Fruit fly (Drosophila melanogaster) whole organism, embryonic: ENCODE results near the gene CG43750.

ENCODE experiments used
- BtbVII ChIP-seq: fragments of 200-800 bp; sonication (Bioruptor generic); optimal IDR thresholded peaks from 3 replicates; lab custom pipeline; 2017; ENCODE audit warnings: missing biosample characterization, mild to moderate bottlenecking, missing genetic modification characterization
- CG11085 ChIP-seq: fragments of 200-800 bp; sonication (Bioruptor generic); IDR thresholded peaks from 2 replicates; pipeline ENCODE4 v1.3.6; 2022; ENCODE audit warnings: missing biosample characterization, missing genetic modification characterization
- CG11456 ChIP-seq: fragments of 200-800 bp; sonication (Bioruptor generic); IDR thresholded peaks from 3 replicates; pipeline ENCODE4 v1.3.6; 2022; ENCODE audit warnings: missing biosample characterization, missing genetic modification characterization
- CG14014 ChIP-seq: fragments of 200-800 bp; sonication (Bioruptor generic); IDR thresholded peaks from 2 replicates; pipeline ENCODE4 v1.3.6; 2022; ENCODE audit warnings: missing biosample characterization, missing genetic modification characterization
- CG14965 ChIP-seq: fragments of 200-800 bp; sonication (Bioruptor generic); optimal IDR thresholded peaks from 2 replicates; lab custom pipeline; 2016; ENCODE audit warnings: missing biosample characterization, missing genetic modification characterization, borderline replicate concordance
- CG1603 ChIP-seq: fragments of 200-800 bp; sonication (Bioruptor generic); optimal IDR thresholded peaks from 2 replicates; lab custom pipeline; 2019; ENCODE audit warnings: missing biosample characterization, mild to moderate bottlenecking, missing genetic modification characterization, moderate library complexity
- CG16779 ChIP-seq: fragments of 200-800 bp; sonication (Bioruptor generic); IDR thresholded peaks from 2 replicates; pipeline ENCODE4 v1.3.6; 2022; ENCODE audit warnings: missing biosample characterization, missing genetic modification characterization
- CG17186 ChIP-seq: fragments of 200-800 bp; sonication (Bioruptor generic); optimal IDR thresholded peaks from 3 replicates; lab custom pipeline; 2017; ENCODE audit warnings: missing biosample characterization, missing genetic modification reagents, missing genetic modification characterization
- CG17359 ChIP-seq: fragments of 200-800 bp; sonication (Bioruptor generic); optimal IDR thresholded peaks from 3 replicates; lab custom pipeline; 2018; ENCODE audit warnings: missing biosample characterization, mild to moderate bottlenecking, missing genetic modification characterization, moderate library complexity
- CG17568 ChIP-seq: fragments of 200-800 bp; sonication (Bioruptor generic); optimal IDR thresholded peaks from 2 replicates; lab custom pipeline; 2018; ENCODE audit warnings: missing biosample characterization, mild to moderate bottlenecking, missing genetic modification characterization, moderate library complexity
- CG18619 ChIP-seq: fragments of 200-800 bp; sonication (Bioruptor generic); optimal IDR thresholded peaks from 3 replicates; lab custom pipeline; 2017; ENCODE audit warnings: missing biosample characterization, mild to moderate bottlenecking, missing genetic modification characterization
- CG30403 ChIP-seq: fragments of 200-800 bp; sonication (Bioruptor generic); optimal IDR thresholded peaks from 3 replicates; lab custom pipeline; 2016; ENCODE audit warnings: missing biosample characterization, missing genetic modification characterization
- CG31365 ChIP-seq: fragments of 200-800 bp; sonication (Bioruptor generic); optimal IDR thresholded peaks from 2 replicates; lab custom pipeline; 2018; ENCODE audit warnings: missing biosample characterization, mild to moderate bottlenecking, missing genetic modification characterization
- CG32772 ChIP-seq: fragments of 200-800 bp; sonication (Bioruptor generic); IDR thresholded peaks from 2 replicates; pipeline ENCODE4 v1.3.6; 2022; ENCODE audit warnings: missing biosample characterization, missing genetic modification characterization
- CG4360 ChIP-seq: fragments of 200-800 bp; sonication (Bioruptor generic); IDR thresholded peaks from 2 replicates; pipeline ENCODE4 v1.3.6; 2022; ENCODE audit warnings: missing biosample characterization, missing genetic modification characterization
- CG4820 ChIP-seq: fragments of 200-800 bp; sonication (Bioruptor generic); optimal IDR thresholded peaks from 3 replicates; lab custom pipeline; 2016; ENCODE audit warnings: missing biosample characterization, missing genetic modification characterization
- CG5953 ChIP-seq: fragments of 200-800 bp; sonication (Bioruptor generic); IDR thresholded peaks from 2 replicates; pipeline ENCODE4 v1.3.6; 2022; ENCODE audit warnings: missing biosample characterization, missing genetic modification characterization
- CG7271 ChIP-seq: fragments of 200-800 bp; sonication (Bioruptor generic); optimal IDR thresholded peaks from 2 replicates; lab custom pipeline; 2018; ENCODE audit warnings: missing biosample characterization, mild to moderate bottlenecking, missing genetic modification characterization, moderate library complexity
- CG7839 ChIP-seq: fragments of 200-800 bp; sonication (Bioruptor generic); optimal IDR thresholded peaks from 3 replicates; lab custom pipeline; 2018; ENCODE audit warnings: missing biosample characterization, mild to moderate bottlenecking, missing genetic modification characterization, moderate library complexity
- CG8359 ChIP-seq: fragments of 200-800 bp; sonication (Bioruptor generic); optimal IDR thresholded peaks from 2 replicates; lab custom pipeline; 2017; ENCODE audit warnings: missing biosample characterization, mild to moderate bottlenecking, missing genetic modification characterization, borderline replicate concordance
- CG9876 ChIP-seq: fragments of 200-800 bp; sonication (Bioruptor generic); optimal IDR thresholded peaks from 2 replicates; lab custom pipeline; 2016; ENCODE audit warnings: missing biosample characterization, missing genetic modification characterization
- Dip2 ChIP-seq: fragments of 200-800 bp; sonication (Bioruptor generic); IDR thresholded peaks from 2 replicates; pipeline ENCODE4 v1.3.6; 2022; ENCODE audit warnings: missing biosample characterization, missing genetic modification characterization
- Dip3 ChIP-seq: fragments of 200-800 bp; sonication (Bioruptor generic); optimal IDR thresholded peaks from 3 replicates; lab custom pipeline; 2016; ENCODE audit warnings: missing biosample characterization, missing genetic modification characterization
- Ets65A ChIP-seq: fragments of 200-800 bp; sonication (Bioruptor generic); peaks from one replicate; lab custom pipeline; 2016; ENCODE audit warnings: missing biosample characterization, missing genetic modification characterization
- HLH54F ChIP-seq: fragments of 200-800 bp; sonication (Bioruptor generic); optimal IDR thresholded peaks from 3 replicates; lab custom pipeline; 2016; ENCODE audit warnings: missing biosample characterization, missing genetic modification characterization
- MBD-R2 ChIP-seq: fragments of 200-800 bp; sonication (Bioruptor generic); IDR thresholded peaks from 2 replicates; pipeline ENCODE4 v1.3.6; 2022; ENCODE audit warnings: missing biosample characterization, missing genetic modification characterization
- Mad ChIP-seq: fragments of 200-800 bp; sonication (Bioruptor generic); optimal IDR thresholded peaks from 2 replicates; lab custom pipeline; 2016; ENCODE audit warnings: missing biosample characterization, missing genetic modification characterization
- Meics ChIP-seq: fragments of 200-800 bp; sonication (Bioruptor generic); optimal IDR thresholded peaks from 2 replicates; lab custom pipeline; 2017; ENCODE audit warnings: missing biosample characterization, mild to moderate bottlenecking, missing genetic modification characterization
- Optix ChIP-seq: fragments of 200-800 bp; sonication (Bioruptor generic); IDR thresholded peaks from 3 replicates; pipeline ENCODE4 v1.3.6; 2022; ENCODE audit warnings: missing biosample characterization, missing genetic modification characterization
- Scr ChIP-seq: fragments of 200-800 bp; sonication (Bioruptor generic); IDR thresholded peaks from 2 replicates; pipeline ENCODE4 v1.3.6; 2022; ENCODE audit warnings: missing biosample characterization, missing genetic modification characterization; ENCODE audit not compliant: partially characterized antibody
- Spps ChIP-seq: fragments of 200-800 bp; sonication (Bioruptor generic); optimal IDR thresholded peaks from 2 replicates; lab custom pipeline; 2018; ENCODE audit warnings: missing biosample characterization, mild to moderate bottlenecking, missing genetic modification characterization
- Sry-β ChIP-seq: fragments of 200-800 bp; sonication (Bioruptor generic); optimal IDR thresholded peaks from 2 replicates; lab custom pipeline; 2018; ENCODE audit warnings: missing biosample characterization, mild to moderate bottlenecking, missing genetic modification characterization, moderate library complexity
- Sry-δ ChIP-seq: fragments of 200-800 bp; sonication (Bioruptor generic); optimal IDR thresholded peaks from 2 replicates; lab custom pipeline; 2016; ENCODE audit warnings: missing biosample characterization, missing genetic modification characterization
- Ssrp ChIP-seq: fragments of 200-800 bp; sonication (Bioruptor generic); optimal IDR thresholded peaks from 2 replicates; lab custom pipeline; 2018; ENCODE audit warnings: missing biosample characterization, mild to moderate bottlenecking, missing genetic modification characterization, moderate library complexity
- ash1 ChIP-seq: fragments of 200-800 bp; sonication (Bioruptor generic); optimal IDR thresholded peaks from 2 replicates; lab custom pipeline; 2018; ENCODE audit warnings: missing biosample characterization, mild to moderate bottlenecking, missing genetic modification characterization
- az2 ChIP-seq: fragments of 200-800 bp; sonication (Bioruptor generic); optimal IDR thresholded peaks from 3 replicates; lab custom pipeline; 2016; ENCODE audit warnings: missing biosample characterization, missing genetic modification characterization
- bowl ChIP-seq: fragments of 200-800 bp; sonication (Bioruptor generic); IDR thresholded peaks from 2 replicates; pipeline ENCODE4 v1.3.6; 2022; ENCODE audit warnings: missing biosample characterization, missing genetic modification characterization
- dysf ChIP-seq: fragments of 200-800 bp; sonication (Bioruptor generic); IDR thresholded peaks from 3 replicates; pipeline ENCODE4 v1.3.6; 2022; ENCODE audit warnings: missing biosample characterization, missing genetic modification characterization
- ems ChIP-seq: fragments of 200-800 bp; sonication (Bioruptor generic); optimal IDR thresholded peaks from 3 replicates; lab custom pipeline; 2016; ENCODE audit warnings: missing biosample characterization, missing genetic modification characterization
- esg ChIP-seq: fragments of 200-800 bp; sonication (Bioruptor generic); conservative IDR thresholded peaks from 2 replicates; pipeline ENCODE4 v1.3.6; 2022; ENCODE audit warnings: missing biosample characterization, missing genetic modification characterization
- hkb ChIP-seq, 2 experiments: fragments of 200-800 bp in 1 of 2; fragments of >200 bp in 1 of 2; sonication (Bioruptor generic) in 1 of 2; IDR thresholded peaks in 1 of 2; optimal IDR thresholded peaks in 1 of 2; 2 replicates each; pipeline versions ENCODE4 v1.3.6 to Lab custom; 2017 to 2022; ENCODE audit warnings: missing biosample characterization in 1 of 2, missing genetic modification characterization in 1 of 2
- mirr ChIP-seq: fragments of 200-800 bp; sonication (Bioruptor generic); optimal IDR thresholded peaks from 3 replicates; lab custom pipeline; 2018; ENCODE audit warnings: missing biosample characterization, mild to moderate bottlenecking, missing genetic modification characterization
- mld ChIP-seq: fragments of 200-800 bp; sonication (Bioruptor generic); IDR thresholded peaks from 3 replicates; pipeline ENCODE4 v1.3.6; 2022; ENCODE audit warnings: missing biosample characterization, missing genetic modification characterization; ENCODE audit not compliant: partially characterized antibody
- nom ChIP-seq: fragments of 200-800 bp; sonication (Bioruptor generic); optimal IDR thresholded peaks from 2 replicates; lab custom pipeline; 2017; ENCODE audit warnings: missing biosample characterization, missing genetic modification characterization, mild to moderate bottlenecking, moderate library complexity, missing genetic modification reagents
- pan ChIP-seq, 4 experiments: fragments of >200 bp in 3 of 4; fragments of 200-800 bp in 1 of 4; sonication (Bioruptor generic) in 1 of 4; optimal IDR thresholded peaks in 3 of 4; IDR thresholded peaks in 1 of 4; 2 replicates each; pipeline versions ENCODE4 v1.3.6 to Lab custom; 2017 to 2022; ENCODE audit warnings: missing biosample characterization in 2 of 4, missing genetic modification characterization in 2 of 4, mixed read lengths in 1 of 4
- sc ChIP-seq, 3 experiments: fragments of >200 bp in 2 of 3; fragments of 200-800 bp in 1 of 3; sonication (Bioruptor generic) in 1 of 3; optimal IDR thresholded peaks; 2 replicates in 2 of 3; 3 replicates in 1 of 3; lab custom pipeline; 2017; ENCODE audit warnings: mild to moderate bottlenecking in 1 of 3, missing biosample characterization in 1 of 3, missing genetic modification characterization in 1 of 3, missing genetic modification reagents in 1 of 3
- slp2 ChIP-seq: fragments of 200-800 bp; sonication (Bioruptor generic); optimal IDR thresholded peaks from 2 replicates; lab custom pipeline; 2016; ENCODE audit warnings: missing biosample characterization, missing genetic modification characterization
- ssp ChIP-seq: fragments of 200-800 bp; sonication (Bioruptor generic); IDR thresholded peaks from 2 replicates; pipeline ENCODE4 v1.3.6; 2022; ENCODE audit warnings: missing biosample characterization, missing genetic modification characterization
- vvl ChIP-seq: fragments of 200-800 bp; sonication (Bioruptor generic); IDR thresholded peaks from 2 replicates; pipeline ENCODE4 v1.3.6; 2022; ENCODE audit warnings: missing biosample characterization, missing genetic modification characterization
- z ChIP-seq: fragments of 200-800 bp; sonication (Bioruptor generic); IDR thresholded peaks from 3 replicates; pipeline ENCODE4 v1.3.6; 2022; ENCODE audit warnings: missing biosample characterization, missing genetic modification characterization

CG43750 gene

dm6 chr2L:2402194-2402593 is 11.7 kb upstream of the CG43750 start (continued):
- peak; percentile 36 for TF ChIP-seq CG17359 (tag; lab: Kevin White, UChicago)
- TF ChIP-seq ssp (GFP tag; lab: Robert Waterston, UW): no peak
- TF ChIP-seq HLH54F (GFP tag; lab: Kevin White, UChicago): no peak
- TF ChIP-seq CG9876 (GFP tag; lab: Kevin White, UChicago): no peak
- TF ChIP-seq CG31365 (tag; lab: Kevin White, UChicago): no peak
- peak; percentile 14 for TF ChIP-seq Ssrp (tag; lab: Kevin White, UChicago)
- no peak for TF ChIP-seq Optix (GFP tag; lab: Robert Waterston, UW)
- TF ChIP-seq CG4360 (GFP tag; lab: Robert Waterston, UW): no peak
- no peak for TF ChIP-seq slp2 (GFP tag; lab: Kevin White, UChicago)
- no peak for TF ChIP-seq CG18619 (GFP tag; lab: Kevin White, UChicago)
- no peak for TF ChIP-seq mirr (GFP tag; lab: Kevin White, UChicago)
- no peak for TF ChIP-seq Sry-β (GFP tag; lab: Kevin White, UChicago)
- no peak for TF ChIP-seq CG14965
- TF ChIP-seq Mad (GFP tag; lab: Kevin White, UChicago): no peak
- TF ChIP-seq CG5953 (GFP tag; lab: Robert Waterston, UW): no peak
- no peak for TF ChIP-seq az2 (GFP tag; lab: Kevin White, UChicago)
- no peak for TF ChIP-seq bowl (GFP tag; lab: Robert Waterston, UW)
- TF ChIP-seq z (GFP tag; lab: Robert Waterston, UW): no peak
- no peak for TF ChIP-seq CG14014
- TF ChIP-seq esg (GFP tag; lab: Robert Waterston, UW): peak; percentile 43; the same call in 1 of the 2 replicates
- no peak for TF ChIP-seq Meics (GFP tag; lab: Kevin White, UChicago)
- TF ChIP-seq CG32772 (GFP tag; lab: Robert Waterston, UW): 0 out of 2 replicates have a peak, but pooled peaks have one; percentile 28
- TF ChIP-seq hkb (optimal IDR thresholded peaks at IDR 0.05; lab: Kevin White, UChicago): no peak
- TF ChIP-seq hkb (GFP tag; IDR thresholded peaks at IDR 0.05; lab: Robert Waterston, UW): peak; percentile 50
- no peak for TF ChIP-seq CG17568 (GFP tag; lab: Kevin White, UChicago)
- no peak for TF ChIP-seq nom (GFP tag; lab: Kevin White, UChicago)
- no peak for TF ChIP-seq CG4820 (GFP tag; lab: Kevin White, UChicago)
- no peak for TF ChIP-seq BtbVII (GFP tag; lab: Kevin White, UChicago)
- no peak for TF ChIP-seq CG7271
- TF ChIP-seq Ets65A (GFP tag; lab: Kevin White, UChicago): peak; percentile 35
- no peak for TF ChIP-seq Dip3
- TF ChIP-seq dysf: peak; percentile 22; the same call in 1 of the 3 replicates
- TF ChIP-seq Spps: no peak
- TF ChIP-seq ems (GFP tag; lab: Kevin White, UChicago): no peak
- no peak for TF ChIP-seq CG8359 (GFP tag; lab: Kevin White, UChicago)
- TF ChIP-seq sc (optimal IDR thresholded peaks at IDR 0.05; lab: Kevin White, UChicago): no peak
- no peak for TF ChIP-seq sc (GFP tag; optimal IDR thresholded peaks at IDR 0.05; lab: Kevin White, UChicago)
- TF ChIP-seq CG11085 (GFP tag; lab: Robert Waterston, UW): no peak
- TF ChIP-seq mld (GFP tag; lab: Robert Waterston, UW): no peak
- no peak for TF ChIP-seq pan (optimal IDR thresholded peaks at IDR 0.05; lab: Kevin White, UChicago)
- TF ChIP-seq pan (GFP tag; optimal IDR thresholded peaks at IDR 0.05 in 1 of 2, IDR thresholded peaks at IDR 0.05 in 1 of 2): peak in 1 of 2 experiments; percentile 42
- TF ChIP-seq Sry-δ: no peak
- no peak for TF ChIP-seq Dip2
- no peak for TF ChIP-seq ash1 (GFP tag; lab: Kevin White, UChicago)
- TF ChIP-seq CG30403: no peak
- no peak for TF ChIP-seq MBD-R2
- TF ChIP-seq vvl: no peak
- TF ChIP-seq CG1603: no peak
- TF ChIP-seq CG7839: no peak
- TF ChIP-seq CG17186 (GFP tag; lab: Kevin White, UChicago): no peak
- no peak for TF ChIP-seq Scr (GFP tag; lab: Robert Waterston, UW)
- no peak for TF ChIP-seq CG11456
- TF ChIP-seq CG16779 (GFP tag; lab: Robert Waterston, UW): no peak
